Fruit fly (Drosophila melanogaster): Measurements from ENCODE around the gene CG33665.

- TF ChIP-seq oc (tag; optimal IDR thresholded peaks at IDR 0.05) (no peak), vnd (GFP tag; IDR thresholded peaks at IDR 0.05; ENCODE audit: partially characterized antibody) (no peak), h (optimal IDR thresholded peaks at IDR 0.05) (no peak)
Measured at dm6 chrX:6513193-6513592, 34.5 kb upstream of the CG33665 start.

All from whole organism, embryonic.